Worm (Caenorhabditis elegans) whole organism, late embryonic: Measurements from ENCODE around the gene R05D3.12.

Experiments used
- F13H6.1 ChIP-seq: sonication (generic microtip); optimal IDR thresholded peaks from 2 replicates; lab custom pipeline; 2016; ENCODE audit warnings: missing genetic modification characterization, missing compliant biosample characterization
- K02D7.2 ChIP-seq: sonication (generic microtip); optimal IDR thresholded peaks from 2 replicates; lab custom pipeline; 2017; ENCODE audit warnings: mild to moderate bottlenecking, missing genetic modification characterization, missing compliant biosample characterization
- K09A11.1 ChIP-seq: sonication (generic microtip); optimal IDR thresholded peaks from 2 replicates; lab custom pipeline; 2017; ENCODE audit warnings: antibody characterized with exemption, mild to moderate bottlenecking, missing genetic modification characterization, missing compliant biosample characterization; ENCODE audit not compliant: insufficient read depth
- ama-1 ChIP-seq: fragments of 150-350 bp; optimal IDR thresholded peaks from 2 replicates; lab custom pipeline; 2014
- dve-1 ChIP-seq: sonication (generic microtip); optimal IDR thresholded peaks from 2 replicates; lab custom pipeline; 2017; ENCODE audit warnings: antibody characterized with exemption, mild to moderate bottlenecking, missing genetic modification characterization, missing compliant biosample characterization
- ets-4 ChIP-seq: sonication (generic microtip); optimal IDR thresholded peaks from 2 replicates; lab custom pipeline; 2016; ENCODE audit warnings: missing genetic modification characterization, missing compliant biosample characterization
- hlh-8 ChIP-seq: sonication (generic microtip); optimal IDR thresholded peaks from 2 replicates; lab custom pipeline; 2016; ENCODE audit warnings: missing genotype, missing genetic modification characterization, missing compliant biosample characterization
- madf-2 ChIP-seq: sonication (generic microtip); optimal IDR thresholded peaks from 2 replicates; lab custom pipeline; 2017; ENCODE audit warnings: missing genetic modification characterization, missing compliant biosample characterization
- nhr-11 ChIP-seq: fragments of 150-350 bp; optimal IDR thresholded peaks from 2 replicates; lab custom pipeline; 2014; ENCODE audit warnings: missing biosample characterization, missing genetic modification characterization
- ref-2 ChIP-seq: sonication (generic microtip); optimal IDR thresholded peaks from 2 replicates; lab custom pipeline; 2016; ENCODE audit warnings: missing genetic modification characterization, missing compliant biosample characterization

DNA sequence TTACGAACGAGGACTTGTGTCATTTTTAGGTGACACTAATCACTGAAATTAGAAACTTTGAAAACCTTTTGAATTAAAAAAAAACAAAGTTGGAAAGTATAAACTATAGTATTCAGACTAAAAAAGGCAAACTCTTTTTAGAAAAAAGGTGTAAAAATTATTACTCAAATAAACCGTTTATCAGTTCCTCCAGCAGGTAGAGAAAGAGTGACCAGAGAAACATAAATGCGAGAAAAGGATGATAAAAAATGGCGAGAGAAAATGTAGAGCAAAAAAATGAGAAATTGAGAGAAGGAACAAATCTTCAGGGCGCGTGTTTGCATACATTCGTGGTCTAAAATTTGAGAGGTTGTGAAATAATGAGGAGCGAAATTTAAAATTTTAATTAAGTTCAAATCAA is 21.1 kb downstream of the R05D3.12 start, which contains the start of gene lap-1:
- TF ChIP-seq K09A11.1 (tag; lab: Kevin White, UChicago) (no peak), ama-1 (no peak), ets-4 (tag; lab: Kevin White, UChicago) (no peak), F13H6.1 (tag; lab: Kevin White, UChicago) (no peak), hlh-8 (tag; lab: Kevin White, UChicago) (no peak), K02D7.2 (no peak), dve-1 (tag; lab: Kevin White, UChicago) (no peak), madf-2 (tag; lab: Kevin White, UChicago) (no peak), nhr-11 (tag; lab: Kevin White, UChicago) (no peak), ref-2 (tag; lab: Kevin White, UChicago) (no peak)
